Worm (Caenorhabditis elegans) whole organism, midembryonic: Measurements from ENCODE around the gene clec-43.
"Not testable (repeated sequence)": the region's sequence is repeated elsewhere in the genome, so short reads cannot be mapped to it uniquely, and the experiment has no call there.

Source experiments
- T22C8.4 ChIP-seq: fragments of 200-800 bp; sonication (Bioruptor generic); IDR thresholded peaks from 2 replicates; pipeline ENCODE4 v1.3.6; 2022; ENCODE audit warnings: missing genetic modification characterization, missing compliant biosample characterization
- cog-1 ChIP-seq: sonication (generic microtip); optimal IDR thresholded peaks from 2 replicates; lab custom pipeline; 2016; ENCODE audit warnings: missing genetic modification characterization, missing compliant biosample characterization
- flt-1 ChIP-seq: fragments of 200-800 bp; sonication (Bioruptor generic); IDR thresholded peaks from 2 replicates; pipeline ENCODE4 v1.3.6; 2022; ENCODE audit warnings: missing genetic modification characterization, missing compliant biosample characterization
- klf-2 ChIP-seq: fragments of 200-800 bp; sonication (Bioruptor generic); conservative IDR thresholded peaks from 2 replicates; pipeline ENCODE4 v1.3.6; 2022; ENCODE audit warnings: missing genetic modification reagents, missing genetic modification characterization, missing compliant biosample characterization
- med-1 ChIP-seq: sonication (generic microtip); optimal IDR thresholded peaks from 2 replicates; lab custom pipeline; 2017; ENCODE audit warnings: missing genetic modification characterization, mild to moderate bottlenecking, missing compliant biosample characterization, antibody characterized with exemption, missing genetic modification reagents; ENCODE audit not compliant: insufficient read depth
- ref-1 ChIP-seq: fragments of 200-800 bp; sonication (Bioruptor generic); conservative IDR thresholded peaks from 2 replicates; pipeline ENCODE4 v1.3.6; 2022; ENCODE audit warnings: missing genetic modification reagents, missing genetic modification characterization, missing compliant biosample characterization
- tab-1 ChIP-seq: fragments of 200-800 bp; sonication (Bioruptor generic); IDR thresholded peaks from 2 replicates; pipeline ENCODE4 v1.3.6; 2022; ENCODE audit warnings: missing genetic modification characterization, missing compliant biosample characterization
- ztf-23 ChIP-seq: fragments of 200-800 bp; sonication (Bioruptor generic); IDR thresholded peaks from 2 replicates; pipeline ENCODE4 v1.3.6; 2022; ENCODE audit warnings: missing genetic modification reagents, missing genetic modification characterization, missing compliant biosample characterization
- ztf-29 ChIP-seq: fragments of 200-800 bp; sonication (Bioruptor generic); IDR thresholded peaks from 2 replicates; pipeline ENCODE4 v1.3.6; 2022; ENCODE audit warnings: missing genetic modification reagents, missing genetic modification characterization, missing compliant biosample characterization

Gene clec-43

ce11 chrII:982842-983241 is 39.0 kb downstream of the clec-43 start, which contains the start of gene srh-274:
Gene srh-274, plus strand, starts transcription at chrII:983142.
- no peak for TF ChIP-seq med-1 (GFP tag; lab: Kevin White, UChicago)
- no peak for TF ChIP-seq ztf-23 (GFP tag; lab: Robert Waterston, UW)
- TF ChIP-seq ztf-29: no peak
- no peak for TF ChIP-seq klf-2 (GFP tag; lab: Robert Waterston, UW)
- no peak for TF ChIP-seq tab-1 (GFP tag; lab: Robert Waterston, UW)
- no peak for TF ChIP-seq flt-1 (GFP tag; lab: Robert Waterston, UW)

- not testable (repeated sequence) for TF ChIP-seq tab-1 (GFP tag; lab: Robert Waterston, UW); med-1 (GFP tag; lab: Kevin White, UChicago); cog-1 (tag; lab: Kevin White, UChicago)
These were observed 41.8 kb downstream of the clec-43 start, which contains the start of gene fbxc-40 for ce11 chrII:985703-986102. Gene fbxc-40, plus strand, starts transcription at chrII:986003.

- TF ChIP-seq T22C8.4 (no peak), ref-1 (GFP tag; lab: Robert Waterston, UW) (no peak), ztf-29 (no peak), klf-2 (GFP tag; lab: Robert Waterston, UW) (no peak), cog-1 (tag; lab: Kevin White, UChicago) (no peak), flt-1 (GFP tag; lab: Robert Waterston, UW) (no peak)
These were observed 44.6 kb downstream of the clec-43 start, which contains the start of gene fbxc-39 for ce11 chrII:988437-988836. Gene fbxc-39, plus strand, starts transcription at chrII:988737.

DNA sequence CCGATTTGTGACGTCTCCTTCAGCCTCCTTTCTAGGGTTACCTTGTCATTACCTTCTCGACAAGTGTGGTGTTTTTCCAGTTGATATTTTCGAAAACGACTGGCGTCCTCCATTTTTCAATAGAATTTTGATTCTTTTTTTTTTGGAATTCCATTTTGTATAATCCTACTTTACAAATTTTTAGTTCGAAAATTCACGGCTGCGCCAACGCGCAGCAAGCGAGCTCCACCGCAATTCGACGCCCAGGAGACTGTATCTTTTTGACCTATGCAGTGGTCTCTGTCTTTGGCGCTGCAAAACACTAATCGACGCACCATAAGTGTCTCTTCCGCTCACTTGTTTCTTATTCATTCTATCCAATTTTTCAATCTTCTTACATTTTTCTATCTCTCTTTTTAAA is 47.4 kb downstream of the clec-43 start, which contains the start of gene fbxc-42:
fbxc-42 (plus strand) TSS at position 301 of the 400 bp plus-strand sequence.
- TF ChIP-seq tab-1 (GFP tag; lab: Robert Waterston, UW) (no peak), med-1 (GFP tag; lab: Kevin White, UChicago) (no peak), ref-1 (GFP tag; lab: Robert Waterston, UW) (no peak), ztf-23 (GFP tag; lab: Robert Waterston, UW) (no peak)

- TF ChIP-seq T22C8.4; ztf-29; klf-2 (GFP tag; lab: Robert Waterston, UW): not testable (repeated sequence)
These were observed 50.4 kb downstream of the clec-43 start, which contains the start of gene F45D11.7 for ce11 chrII:994231-994630. Gene F45D11.7, plus strand, starts transcription at chrII:994531.
